Worm (Caenorhabditis elegans): ENCODE results near the gene Y71H2B.5.

ce11 chrIII:2560763-2561162 is 47.1 kb upstream of the Y71H2B.5 start:
- TF ChIP-seq ceh-14 (tag; optimal IDR thresholded peaks at IDR 0.05) (no peak), syd-9 (tag; optimal IDR thresholded peaks at IDR 0.05) (no peak), K09A11.1 (tag; optimal IDR thresholded peaks at IDR 0.05; ENCODE audit: insufficient read depth) (no peak), unc-55 (GFP tag; optimal IDR thresholded peaks at IDR 0.05) (no peak), fax-1 (tag; optimal IDR thresholded peaks at IDR 0.05) (no peak), zip-5 (tag; optimal IDR thresholded peaks at IDR 0.05) (no peak), fkh-10 (GFP tag; optimal IDR thresholded peaks at IDR 0.05) (no peak), Y22D7AL.16 (tag; optimal IDR thresholded peaks at IDR 0.05) (no peak)

Data from whole organism, late embryonic.